Worm (Caenorhabditis elegans): ENCODE data around the gene C01G10.15.

- TF ChIP-seq ceh-13 (GFP tag; optimal IDR thresholded peaks at IDR 0.05) (no peak), ama-1 (optimal IDR thresholded peaks at IDR 0.05) (no peak), ceh-36 (tag; optimal IDR thresholded peaks at IDR 0.05) (no peak), aly-1 (tag; optimal IDR thresholded peaks at IDR 0.05) (no peak), hmg-4 (GFP tag; optimal IDR thresholded peaks at IDR 0.05) (no peak), pes-1 (GFP tag; IDR thresholded peaks at IDR 0.05) (no peak), tra-4 (tag; optimal IDR thresholded peaks at IDR 0.05) (no peak), hnd-1 (tag; optimal IDR thresholded peaks at IDR 0.05) (no peak), hmbx-1 (tag; optimal IDR thresholded peaks at IDR 0.05) (no peak)
These were observed 46.7 kb upstream of the C01G10.15 start for ce11 chrV:15133812-15134211.

Measured in whole organism, early embryonic.